Fruit fly (Drosophila melanogaster) whole organism, embryonic: ENCODE data around the gene EMC5.

ENCODE experiments used
- Bteb2 ChIP-seq: fragments of 200-800 bp; sonication (Bioruptor generic); optimal IDR thresholded peaks from 2 replicates; lab custom pipeline; 2016; ENCODE audit warnings: missing biosample characterization, missing genetic modification characterization
- CG10431 ChIP-seq: fragments of 200-800 bp; sonication (Bioruptor generic); optimal IDR thresholded peaks from 3 replicates; lab custom pipeline; 2018; ENCODE audit warnings: missing biosample characterization, mild to moderate bottlenecking, missing genetic modification characterization
- CG10959 ChIP-seq: fragments of 200-800 bp; sonication (Bioruptor generic); IDR thresholded peaks from 2 replicates; pipeline ENCODE4 v1.3.6; 2022; ENCODE audit warnings: missing biosample characterization, missing genetic modification characterization
- CG11695 ChIP-seq: fragments of 200-800 bp; sonication (Bioruptor generic); IDR thresholded peaks from 3 replicates; pipeline ENCODE4 v1.3.6; 2022; ENCODE audit warnings: missing biosample characterization, missing genetic modification characterization
- CG12299 ChIP-seq: fragments of 200-800 bp; sonication (Bioruptor generic); optimal IDR thresholded peaks from 2 replicates; lab custom pipeline; 2018; ENCODE audit warnings: missing biosample characterization, mild to moderate bottlenecking, missing genetic modification characterization
- CG1233 ChIP-seq: fragments of 200-800 bp; sonication (Bioruptor generic); optimal IDR thresholded peaks from 4 replicates; lab custom pipeline; 2018; ENCODE audit warnings: missing biosample characterization, mild to moderate bottlenecking, missing genetic modification characterization
- CG12391 ChIP-seq: fragments of 200-800 bp; sonication (Bioruptor generic); optimal IDR thresholded peaks from 3 replicates; lab custom pipeline; 2018; ENCODE audit warnings: missing biosample characterization, mild to moderate bottlenecking, missing genetic modification characterization, moderate library complexity
- CG13424 ChIP-seq: fragments of 200-800 bp; sonication (Bioruptor generic); optimal IDR thresholded peaks from 2 replicates; lab custom pipeline; 2019; ENCODE audit warnings: missing biosample characterization, mild to moderate bottlenecking, missing genetic modification characterization, moderate library complexity
- CG13894 ChIP-seq: fragments of 200-800 bp; sonication (Bioruptor generic); optimal IDR thresholded peaks from 3 replicates; lab custom pipeline; 2018; ENCODE audit warnings: missing biosample characterization, mild to moderate bottlenecking, missing genetic modification characterization, moderate library complexity
- CG1603 ChIP-seq: fragments of 200-800 bp; sonication (Bioruptor generic); optimal IDR thresholded peaks from 2 replicates; lab custom pipeline; 2019; ENCODE audit warnings: missing biosample characterization, mild to moderate bottlenecking, missing genetic modification characterization, moderate library complexity
- CG31365 ChIP-seq: fragments of 200-800 bp; sonication (Bioruptor generic); optimal IDR thresholded peaks from 2 replicates; lab custom pipeline; 2018; ENCODE audit warnings: missing biosample characterization, mild to moderate bottlenecking, missing genetic modification characterization
- CG31388 ChIP-seq: fragments of 200-800 bp; sonication (Bioruptor generic); optimal IDR thresholded peaks from 2 replicates; lab custom pipeline; 2016; ENCODE audit warnings: missing biosample characterization, missing genetic modification characterization
- CG31441 ChIP-seq: fragments of 200-800 bp; sonication (Bioruptor generic); IDR thresholded peaks from 2 replicates; pipeline ENCODE4 v1.3.6; 2022; ENCODE audit warnings: missing biosample characterization, missing genetic modification characterization
- CG3163 ChIP-seq: fragments of 200-800 bp; sonication (Bioruptor generic); optimal IDR thresholded peaks from 3 replicates; lab custom pipeline; 2016; ENCODE audit warnings: missing biosample characterization, missing genetic modification characterization
- CG3995 ChIP-seq: fragments of 200-800 bp; sonication (Bioruptor generic); optimal IDR thresholded peaks from 3 replicates; lab custom pipeline; 2016; ENCODE audit warnings: missing biosample characterization, missing genetic modification characterization
- CG43689 ChIP-seq: fragments of 200-800 bp; sonication (Bioruptor generic); IDR thresholded peaks from 2 replicates; pipeline ENCODE4 v1.3.6; 2022; ENCODE audit warnings: missing biosample characterization, missing genetic modification characterization
- CG4707 ChIP-seq: fragments of 200-800 bp; sonication (Bioruptor generic); optimal IDR thresholded peaks from 2 replicates; lab custom pipeline; 2018; ENCODE audit warnings: missing biosample characterization, mild to moderate bottlenecking, missing genetic modification characterization, moderate library complexity
- CG5953 ChIP-seq: fragments of 200-800 bp; sonication (Bioruptor generic); IDR thresholded peaks from 2 replicates; pipeline ENCODE4 v1.3.6; 2022; ENCODE audit warnings: missing biosample characterization, missing genetic modification characterization
- CG6654 ChIP-seq: fragments of 200-800 bp; sonication (Bioruptor generic); optimal IDR thresholded peaks from 2 replicates; lab custom pipeline; 2017; ENCODE audit warnings: missing biosample characterization, mild to moderate bottlenecking, missing genetic modification characterization
- CG6854 ChIP-seq: fragments of 200-800 bp; sonication (Bioruptor generic); optimal IDR thresholded peaks from 3 replicates; lab custom pipeline; 2017; ENCODE audit warnings: missing biosample characterization, mild to moderate bottlenecking, missing genetic modification characterization
- CG8290 ChIP-seq, 3 experiments: fragments of 200-800 bp; sonication (Bioruptor generic); optimal IDR thresholded peaks; 2 replicates each; lab custom pipeline; 2016 to 2019; ENCODE audit warnings: missing biosample characterization in 3 of 3, missing genetic modification characterization in 3 of 3, mild to moderate bottlenecking in 2 of 3, moderate library complexity in 1 of 3
- CG8478 ChIP-seq: fragments of >200 bp; optimal IDR thresholded peaks from 2 replicates; lab custom pipeline; 2018
- CG8924 ChIP-seq: fragments of 200-800 bp; optimal IDR thresholded peaks from 3 replicates; lab custom pipeline; 2019; ENCODE audit warnings: missing biosample characterization, mild to moderate bottlenecking, missing genetic modification characterization, moderate library complexity
- E2f2 ChIP-seq: fragments of 200-800 bp; sonication (Bioruptor generic); IDR thresholded peaks from 2 replicates; pipeline ENCODE4 v1.3.6; 2022; ENCODE audit warnings: missing biosample characterization, missing genetic modification characterization
- Fer3 ChIP-seq: fragments of 200-800 bp; sonication (Bioruptor generic); optimal IDR thresholded peaks from 2 replicates; lab custom pipeline; 2018; ENCODE audit warnings: missing biosample characterization, mild to moderate bottlenecking, missing genetic modification characterization, moderate library complexity
- HHEX ChIP-seq: fragments of 200-800 bp; sonication (Bioruptor generic); optimal IDR thresholded peaks from 3 replicates; lab custom pipeline; 2017; ENCODE audit warnings: missing biosample characterization, mild to moderate bottlenecking, missing genetic modification characterization, missing genetic modification reagents
- HLH3B ChIP-seq: fragments of 200-800 bp; sonication (Bioruptor generic); IDR thresholded peaks from 2 replicates; pipeline ENCODE4 v1.3.6; 2022; ENCODE audit warnings: missing biosample characterization, missing genetic modification characterization
- Lhr ChIP-seq: fragments of 200-800 bp; sonication (Bioruptor generic); optimal IDR thresholded peaks from 3 replicates; lab custom pipeline; 2017; ENCODE audit warnings: mild to moderate bottlenecking, missing biosample characterization, missing genetic modification reagents, missing genetic modification characterization
- Lim3 ChIP-seq: fragments of 200-800 bp; sonication (Bioruptor generic); IDR thresholded peaks from 2 replicates; pipeline ENCODE4 v1.3.6; 2022; ENCODE audit warnings: missing biosample characterization, missing genetic modification characterization
- MESR4 ChIP-seq: fragments of 200-800 bp; sonication (Bioruptor generic); optimal IDR thresholded peaks from 2 replicates; lab custom pipeline; 2018; ENCODE audit warnings: missing biosample characterization, mild to moderate bottlenecking, missing genetic modification characterization, moderate library complexity
- Mes4 ChIP-seq: fragments of 200-800 bp; sonication (Bioruptor generic); optimal IDR thresholded peaks from 2 replicates; lab custom pipeline; 2016; ENCODE audit warnings: missing biosample characterization, missing genetic modification characterization
- Myb ChIP-seq: fragments of 200-800 bp; sonication (Bioruptor generic); optimal IDR thresholded peaks from 2 replicates; lab custom pipeline; 2016; ENCODE audit warnings: missing biosample characterization, missing genetic modification characterization
- Sry-δ ChIP-seq: fragments of 200-800 bp; sonication (Bioruptor generic); optimal IDR thresholded peaks from 2 replicates; lab custom pipeline; 2016; ENCODE audit warnings: missing biosample characterization, missing genetic modification characterization
- cas ChIP-seq: fragments of 200-800 bp; sonication (Bioruptor generic); IDR thresholded peaks from 2 replicates; pipeline ENCODE4 v1.3.6; 2022; ENCODE audit warnings: missing biosample characterization, missing genetic modification characterization
- cato ChIP-seq: fragments of 200-800 bp; sonication (Bioruptor generic); optimal IDR thresholded peaks from 2 replicates; lab custom pipeline; 2016; ENCODE audit warnings: missing biosample characterization, missing genetic modification characterization, borderline replicate concordance
- ci ChIP-seq: fragments of 200-800 bp; sonication (Bioruptor generic); IDR thresholded peaks from 3 replicates; pipeline ENCODE4 v1.3.6; 2022; ENCODE audit warnings: missing biosample characterization, missing genetic modification characterization
- croc ChIP-seq: fragments of 200-800 bp; sonication (Bioruptor generic); conservative IDR thresholded peaks from 3 replicates; pipeline ENCODE4 v1.3.6; 2022; ENCODE audit warnings: missing biosample characterization, missing genetic modification characterization
- ems ChIP-seq: fragments of 200-800 bp; sonication (Bioruptor generic); optimal IDR thresholded peaks from 3 replicates; lab custom pipeline; 2016; ENCODE audit warnings: missing biosample characterization, missing genetic modification characterization
- eve ChIP-seq, 2 experiments: fragments of >200 bp; optimal IDR thresholded peaks; 2 replicates each; lab custom pipeline; 2017; ENCODE audit warnings: missing biosample characterization in 2 of 2, missing genetic modification characterization in 2 of 2
- ewg ChIP-seq: fragments of 200-800 bp; sonication (Bioruptor generic); optimal IDR thresholded peaks from 3 replicates; lab custom pipeline; 2017; ENCODE audit warnings: mild to moderate bottlenecking, missing biosample characterization, missing genetic modification reagents, missing genetic modification characterization
- fd64A ChIP-seq: fragments of 200-800 bp; sonication (Bioruptor generic); optimal IDR thresholded peaks from 3 replicates; lab custom pipeline; 2018; ENCODE audit warnings: missing biosample characterization, mild to moderate bottlenecking, missing genetic modification characterization
- mirr ChIP-seq: fragments of 200-800 bp; sonication (Bioruptor generic); optimal IDR thresholded peaks from 3 replicates; lab custom pipeline; 2018; ENCODE audit warnings: missing biosample characterization, mild to moderate bottlenecking, missing genetic modification characterization
- org-1 ChIP-seq: fragments of 200-800 bp; sonication (Bioruptor generic); optimal IDR thresholded peaks from 2 replicates; lab custom pipeline; 2017; ENCODE audit warnings: missing biosample characterization, missing genetic modification characterization
- phol ChIP-seq: fragments of 200-800 bp; sonication (Bioruptor generic); optimal IDR thresholded peaks from 3 replicates; lab custom pipeline; 2018; ENCODE audit warnings: missing biosample characterization, mild to moderate bottlenecking, missing genetic modification characterization, moderate library complexity
- pnt ChIP-seq: fragments of 200-800 bp; sonication (Bioruptor generic); optimal IDR thresholded peaks from 3 replicates; lab custom pipeline; 2016; ENCODE audit warnings: missing biosample characterization, missing genetic modification characterization
- prd ChIP-seq, 3 experiments: fragments of >200 bp in 2 of 3; fragments of 200-800 bp in 1 of 3; sonication (Bioruptor generic) in 1 of 3; optimal IDR thresholded peaks in 2 of 3; IDR thresholded peaks in 1 of 3; 2 replicates in 2 of 3; 3 replicates in 1 of 3; pipeline versions ENCODE4 v1.3.6 to Lab custom; 2017 to 2022; ENCODE audit warnings: missing biosample characterization in 1 of 3, missing genetic modification characterization in 1 of 3
- sima ChIP-seq: fragments of 200-800 bp; sonication (Bioruptor generic); optimal IDR thresholded peaks from 2 replicates; lab custom pipeline; 2016; ENCODE audit warnings: missing biosample characterization, missing genetic modification characterization
- sr ChIP-seq: fragments of 200-800 bp; sonication (Bioruptor generic); IDR thresholded peaks from 3 replicates; pipeline ENCODE4 v1.3.6; 2022; ENCODE audit warnings: missing biosample characterization, missing genetic modification characterization
- tll ChIP-seq, 2 experiments: fragments of 200-800 bp in 1 of 2; fragments of >200 bp in 1 of 2; sonication (Bioruptor generic) in 1 of 2; optimal IDR thresholded peaks; 2 replicates each; lab custom pipeline; 2017 to 2019; ENCODE audit warnings: missing biosample characterization in 2 of 2, missing genetic modification characterization in 2 of 2, mild to moderate bottlenecking in 1 of 2, moderate library complexity in 1 of 2
- tup ChIP-seq: fragments of 200-800 bp; sonication (Bioruptor generic); optimal IDR thresholded peaks from 2 replicates; lab custom pipeline; 2016; ENCODE audit warnings: missing biosample characterization, mild to moderate bottlenecking, missing genetic modification characterization, moderate library complexity
- twi ChIP-seq: fragments of 200-800 bp; optimal IDR thresholded peaks from 2 replicates; lab custom pipeline; 2019; ENCODE audit warnings: missing biosample characterization, mild to moderate bottlenecking, missing genetic modification characterization, moderate library complexity

Gene EMC5

DNA sequence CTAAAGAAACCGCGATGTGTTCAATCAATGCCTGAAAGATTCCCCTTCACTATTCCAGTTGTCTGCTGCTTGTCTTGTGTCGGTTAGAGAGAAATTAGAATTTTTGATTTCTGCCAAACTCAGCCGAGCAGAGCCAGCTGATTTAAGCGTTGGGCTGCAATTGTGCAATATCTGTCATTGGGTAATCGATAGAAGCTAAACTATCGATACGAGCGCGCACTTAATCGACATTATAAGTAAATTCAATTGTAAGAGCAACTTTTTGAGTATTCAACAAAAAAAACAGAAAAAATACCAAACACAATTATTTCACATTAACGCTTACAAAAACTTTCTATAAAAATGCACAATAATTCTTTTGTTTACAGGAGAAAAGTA lies 43.7 kb upstream of the EMC5 start, which contains the start of gene ssp3 (continued):
- TF ChIP-seq ewg (GFP tag; lab: Kevin White, UChicago) (no peak), CG6654 (GFP tag; lab: Kevin White, UChicago) (no peak), mirr (GFP tag; lab: Kevin White, UChicago) (no peak), Bteb2 (GFP tag; lab: Kevin White, UChicago) (no peak), org-1 (GFP tag; lab: Kevin White, UChicago) (no peak), Mes4 (GFP tag; lab: Kevin White, UChicago) (no peak), prd (optimal IDR thresholded peaks at IDR 0.05; lab: Kevin White, UChicago) (no peak), prd (GFP tag; IDR thresholded peaks at IDR 0.05; lab: Robert Waterston, UW) (no peak), CG31365 (tag; lab: Kevin White, UChicago) (no peak), CG1233 (GFP tag; lab: Kevin White, UChicago) (no peak), Myb (GFP tag; lab: Kevin White, UChicago) (peak; percentile 16), Sry-δ (GFP tag; lab: Kevin White, UChicago) (peak; percentile 81), CG12391 (peak; percentile 39), sima (no peak), CG8290 (GFP tag; optimal IDR thresholded peaks at IDR 0.05; lab: Kevin White, UChicago) (no peak), CG8290 (tag; optimal IDR thresholded peaks at IDR 0.05; lab: Kevin White, UChicago) (no peak), CG1603 (tag; lab: Kevin White, UChicago) (peak; percentile 26), croc (GFP tag; lab: Robert Waterston, UW) (no peak), Fer3 (tag; lab: Kevin White, UChicago) (no peak), pnt (GFP tag; lab: Kevin White, UChicago) (no peak), ems (GFP tag; lab: Kevin White, UChicago) (no peak), CG11695 (no peak), CG6854 (no peak), HHEX (no peak), fd64A (GFP tag; lab: Kevin White, UChicago) (no peak), CG8478 (lab: Kevin White, UChicago) (no peak), CG10959 (GFP tag; lab: Robert Waterston, UW) (no peak), Lhr (GFP tag; lab: Kevin White, UChicago) (no peak), CG3163 (GFP tag; lab: Kevin White, UChicago) (no peak), CG8924 (tag; lab: Kevin White, UChicago) (no peak), phol (peak; percentile 13), cato (GFP tag; lab: Kevin White, UChicago) (no peak), Lim3 (no peak), CG43689 (GFP tag; lab: Robert Waterston, UW) (no peak), CG10431 (GFP tag; lab: Kevin White, UChicago) (no peak), CG31441 (GFP tag; lab: Robert Waterston, UW) (no peak), twi (tag; lab: Kevin White, UChicago) (no peak), MESR4 (peak; percentile 5), CG5953 (GFP tag; lab: Robert Waterston, UW) (no peak), CG31388 (no peak), cas (no peak), CG13894 (tag; lab: Kevin White, UChicago) (no peak), CG12299 (no peak), eve (GFP tag; optimal IDR thresholded peaks at IDR 0.05; lab: Kevin White, UChicago) (no peak), sr (GFP tag; lab: Robert Waterston, UW) (no peak), E2f2 (GFP tag; lab: Robert Waterston, UW) (no peak), CG13424 (tag; lab: Kevin White, UChicago) (no peak), tll (GFP tag; optimal IDR thresholded peaks at IDR 0.05; lab: Kevin White, UChicago) (no peak), HLH3B (GFP tag; lab: Robert Waterston, UW) (no peak), ci (no peak), CG4707 (GFP tag; lab: Kevin White, UChicago) (no peak), tup (no peak), CG3995 (GFP tag; lab: Kevin White, UChicago) (peak; percentile 19)
